Fruit fly (Drosophila melanogaster) whole organism, embryonic: ENCODE measurements around the gene Syx18.
A peak's percentile ranks its signal among the peaks of the same experiment; 100 is the strongest.

Experiments used
- B-H2 ChIP-seq: fragments of 200-800 bp; sonication (Bioruptor generic); optimal IDR thresholded peaks from 2 replicates; lab custom pipeline; 2018; ENCODE audit warnings: missing biosample characterization, mild to moderate bottlenecking, missing genetic modification characterization
- CG11398 ChIP-seq: fragments of 200-800 bp; sonication (Bioruptor generic); optimal IDR thresholded peaks from 2 replicates; lab custom pipeline; 2016; ENCODE audit warnings: missing biosample characterization, missing genetic modification characterization
- CG12071 ChIP-seq: fragments of 200-800 bp; sonication (Bioruptor generic); optimal IDR thresholded peaks from 3 replicates; lab custom pipeline; 2018; ENCODE audit warnings: missing biosample characterization, mild to moderate bottlenecking, missing genetic modification characterization
- CG1233 ChIP-seq: fragments of 200-800 bp; sonication (Bioruptor generic); optimal IDR thresholded peaks from 4 replicates; lab custom pipeline; 2018; ENCODE audit warnings: missing biosample characterization, mild to moderate bottlenecking, missing genetic modification characterization
- CG12769 ChIP-seq: fragments of 200-800 bp; sonication (Bioruptor generic); optimal IDR thresholded peaks from 2 replicates; lab custom pipeline; 2019; ENCODE audit warnings: missing biosample characterization, mild to moderate bottlenecking, missing genetic modification characterization, moderate library complexity
- CG15011 ChIP-seq: fragments of 200-800 bp; sonication (Bioruptor generic); optimal IDR thresholded peaks from 3 replicates; lab custom pipeline; 2018; ENCODE audit warnings: missing biosample characterization, mild to moderate bottlenecking, missing genetic modification characterization
- CG15269 ChIP-seq: fragments of 200-800 bp; sonication (Bioruptor generic); optimal IDR thresholded peaks from 2 replicates; lab custom pipeline; 2018; ENCODE audit warnings: missing biosample characterization, mild to moderate bottlenecking, missing genetic modification characterization, moderate library complexity
- CG17359 ChIP-seq: fragments of 200-800 bp; sonication (Bioruptor generic); optimal IDR thresholded peaks from 3 replicates; lab custom pipeline; 2018; ENCODE audit warnings: missing biosample characterization, mild to moderate bottlenecking, missing genetic modification characterization, moderate library complexity
- CG17612 ChIP-seq: fragments of 200-800 bp; sonication (Bioruptor generic); IDR thresholded peaks from 2 replicates; pipeline ENCODE4 v1.3.6; 2022; ENCODE audit warnings: missing biosample characterization, missing genetic modification characterization
- CG18262 ChIP-seq: fragments of 200-800 bp; optimal IDR thresholded peaks from 3 replicates; lab custom pipeline; 2019; ENCODE audit warnings: missing biosample characterization, mild to moderate bottlenecking, missing genetic modification characterization, moderate library complexity
- CG1832 ChIP-seq: fragments of 200-800 bp; sonication (Bioruptor generic); optimal IDR thresholded peaks from 2 replicates; lab custom pipeline; 2017; ENCODE audit warnings: missing biosample characterization, mild to moderate bottlenecking, missing genetic modification characterization, inconsistent platforms
- CG18476 ChIP-seq: fragments of 200-800 bp; sonication (Bioruptor generic); optimal IDR thresholded peaks from 2 replicates; lab custom pipeline; 2016; ENCODE audit warnings: missing biosample characterization, mild to moderate bottlenecking, missing genetic modification characterization
- CG2712 ChIP-seq: fragments of 200-800 bp; optimal IDR thresholded peaks from 3 replicates; lab custom pipeline; 2019; ENCODE audit warnings: missing biosample characterization, mild to moderate bottlenecking, missing genetic modification characterization, moderate library complexity
- CG2875 ChIP-seq: fragments of 200-800 bp; sonication (Bioruptor generic); optimal IDR thresholded peaks from 2 replicates; lab custom pipeline; 2017; ENCODE audit warnings: missing biosample characterization, mild to moderate bottlenecking, missing genetic modification characterization, missing genetic modification reagents
- CG31365 ChIP-seq: fragments of 200-800 bp; sonication (Bioruptor generic); optimal IDR thresholded peaks from 2 replicates; lab custom pipeline; 2018; ENCODE audit warnings: missing biosample characterization, mild to moderate bottlenecking, missing genetic modification characterization
- CG31388 ChIP-seq: fragments of 200-800 bp; sonication (Bioruptor generic); optimal IDR thresholded peaks from 2 replicates; lab custom pipeline; 2016; ENCODE audit warnings: missing biosample characterization, missing genetic modification characterization
- CG34376 ChIP-seq: fragments of 200-800 bp; sonication (Bioruptor generic); optimal IDR thresholded peaks from 2 replicates; lab custom pipeline; 2018; ENCODE audit warnings: missing biosample characterization, mild to moderate bottlenecking, missing genetic modification characterization
- CG42726 ChIP-seq: fragments of 200-800 bp; sonication (Bioruptor generic); IDR thresholded peaks from 2 replicates; pipeline ENCODE4 v1.3.6; 2022; ENCODE audit warnings: missing biosample characterization, missing genetic modification characterization; ENCODE audit not compliant: partially characterized antibody
- CG4617 ChIP-seq: fragments of 200-800 bp; sonication (Bioruptor generic); optimal IDR thresholded peaks from 3 replicates; lab custom pipeline; 2016; ENCODE audit warnings: missing biosample characterization, missing genetic modification characterization, borderline replicate concordance
- CG7839 ChIP-seq: fragments of 200-800 bp; sonication (Bioruptor generic); optimal IDR thresholded peaks from 3 replicates; lab custom pipeline; 2018; ENCODE audit warnings: missing biosample characterization, mild to moderate bottlenecking, missing genetic modification characterization, moderate library complexity
- CG9215 ChIP-seq: fragments of 200-800 bp; sonication (Bioruptor generic); IDR thresholded peaks from 2 replicates; pipeline ENCODE4 v1.3.6; 2022; ENCODE audit warnings: missing biosample characterization, missing genetic modification characterization
- CG9727 ChIP-seq: fragments of 200-800 bp; sonication (Bioruptor generic); optimal IDR thresholded peaks from 3 replicates; lab custom pipeline; 2017; ENCODE audit warnings: missing biosample characterization, mild to moderate bottlenecking, missing genetic modification characterization
- CG9876 ChIP-seq: fragments of 200-800 bp; sonication (Bioruptor generic); optimal IDR thresholded peaks from 2 replicates; lab custom pipeline; 2016; ENCODE audit warnings: missing biosample characterization, missing genetic modification characterization
- CTCF ChIP-seq: fragments of 200-800 bp; sonication (Bioruptor generic); optimal IDR thresholded peaks from 2 replicates; lab custom pipeline; 2017; ENCODE audit warnings: missing biosample characterization, mild to moderate bottlenecking, missing genetic modification characterization, moderate library complexity
- Chrac-16 ChIP-seq: fragments of 200-800 bp; sonication (Bioruptor generic); optimal IDR thresholded peaks from 3 replicates; lab custom pipeline; 2016; ENCODE audit warnings: missing biosample characterization, missing genetic modification characterization
- Dip2 ChIP-seq: fragments of 200-800 bp; sonication (Bioruptor generic); IDR thresholded peaks from 2 replicates; pipeline ENCODE4 v1.3.6; 2022; ENCODE audit warnings: missing biosample characterization, missing genetic modification characterization
- HLH4C ChIP-seq: fragments of 200-800 bp; sonication (Bioruptor generic); IDR thresholded peaks from 3 replicates; pipeline ENCODE4 v1.3.6; 2022; ENCODE audit warnings: missing biosample characterization, missing genetic modification characterization; ENCODE audit not compliant: partially characterized antibody
- Hr39 ChIP-seq: fragments of >200 bp; optimal IDR thresholded peaks from 2 replicates; lab custom pipeline; 2017
- Hr78 ChIP-seq, 2 experiments: fragments of 200-800 bp in 1 of 2; fragments of >200 bp in 1 of 2; sonication (Bioruptor generic) in 1 of 2; optimal IDR thresholded peaks; 2 replicates each; lab custom pipeline; 2017 to 2019; ENCODE audit warnings: missing biosample characterization in 2 of 2, missing genetic modification characterization in 2 of 2, mild to moderate bottlenecking in 1 of 2, moderate library complexity in 1 of 2
- Mad ChIP-seq: fragments of 200-800 bp; sonication (Bioruptor generic); optimal IDR thresholded peaks from 2 replicates; lab custom pipeline; 2016; ENCODE audit warnings: missing biosample characterization, missing genetic modification characterization
- Med ChIP-seq: fragments of 200-800 bp; sonication (Bioruptor generic); peaks from one replicate; lab custom pipeline; 2016; ENCODE audit warnings: missing biosample characterization, missing genetic modification characterization, mild to moderate bottlenecking, inconsistent platforms, moderate library complexity
- Mrtf ChIP-seq: fragments of 200-800 bp; sonication (Bioruptor generic); IDR thresholded peaks from 3 replicates; pipeline ENCODE4 v1.3.6; 2022; ENCODE audit warnings: missing biosample characterization, missing genetic modification characterization
- Nf-YA ChIP-seq: fragments of 200-800 bp; sonication (Bioruptor generic); IDR thresholded peaks from 2 replicates; pipeline ENCODE4 v1.3.6; 2022; ENCODE audit warnings: missing biosample characterization, missing genetic modification characterization
- Nf-YB ChIP-seq: fragments of 200-800 bp; sonication (Bioruptor generic); optimal IDR thresholded peaks from 3 replicates; lab custom pipeline; 2019; ENCODE audit warnings: missing biosample characterization, mild to moderate bottlenecking, missing genetic modification characterization, moderate library complexity
- Opbp ChIP-seq: fragments of 200-800 bp; sonication (Bioruptor generic); IDR thresholded peaks from 3 replicates; pipeline ENCODE4 v1.3.6; 2022; ENCODE audit warnings: missing biosample characterization, missing genetic modification characterization; ENCODE audit not compliant: partially characterized antibody
- Poxn ChIP-seq: fragments of 200-800 bp; sonication (Bioruptor generic); IDR thresholded peaks from 2 replicates; pipeline ENCODE4 v1.3.6; 2022; ENCODE audit warnings: missing biosample characterization, missing genetic modification characterization
- Sin3A ChIP-seq: fragments of >200 bp; optimal IDR thresholded peaks from 2 replicates; lab custom pipeline; 2018
- al ChIP-seq: fragments of 200-800 bp; sonication (Bioruptor generic); IDR thresholded peaks from 2 replicates; pipeline ENCODE4 v1.3.6; 2022; ENCODE audit warnings: missing biosample characterization, missing genetic modification characterization
- ase ChIP-seq: fragments of 200-800 bp; sonication (Bioruptor generic); IDR thresholded peaks from 3 replicates; pipeline ENCODE4 v1.3.6; 2022; ENCODE audit warnings: missing biosample characterization, missing genetic modification characterization
- br ChIP-seq: fragments of >200 bp; optimal IDR thresholded peaks from 2 replicates; lab custom pipeline; 2017
- caup ChIP-seq: fragments of 200-800 bp; sonication (Bioruptor generic); optimal IDR thresholded peaks from 3 replicates; lab custom pipeline; 2017; ENCODE audit warnings: missing biosample characterization, mild to moderate bottlenecking, missing genetic modification characterization, moderate library complexity; ENCODE audit not compliant: severe bottlenecking
- fd96Cb ChIP-seq: fragments of 200-800 bp; sonication (Bioruptor generic); optimal IDR thresholded peaks from 2 replicates; lab custom pipeline; 2018; ENCODE audit warnings: missing biosample characterization, mild to moderate bottlenecking, missing genetic modification characterization, moderate library complexity
- gsb ChIP-seq: fragments of 200-800 bp; sonication (Bioruptor generic); IDR thresholded peaks from 2 replicates; pipeline ENCODE4 v1.3.6; 2022; ENCODE audit warnings: missing biosample characterization, missing genetic modification characterization
- kay ChIP-seq: fragments of 200-800 bp; sonication (Bioruptor generic); optimal IDR thresholded peaks from 2 replicates; lab custom pipeline; 2016; ENCODE audit warnings: missing biosample characterization, missing genetic modification characterization
- lilli ChIP-seq: fragments of 200-800 bp; sonication (Bioruptor generic); optimal IDR thresholded peaks from 3 replicates; lab custom pipeline; 2016; ENCODE audit warnings: missing biosample characterization, missing genetic modification characterization
- psq ChIP-seq: fragments of 200-800 bp; sonication (Bioruptor generic); optimal IDR thresholded peaks from 2 replicates; lab custom pipeline; 2017; ENCODE audit warnings: missing biosample characterization, missing genetic modification characterization
- schlank ChIP-seq: fragments of 200-800 bp; sonication (Bioruptor generic); optimal IDR thresholded peaks from 2 replicates; lab custom pipeline; 2018; ENCODE audit warnings: missing biosample characterization, mild to moderate bottlenecking, missing genetic modification characterization
- seq ChIP-seq: fragments of 200-800 bp; sonication (Bioruptor generic); IDR thresholded peaks from 2 replicates; pipeline ENCODE4 v1.3.6; 2022; ENCODE audit warnings: missing biosample characterization, missing genetic modification characterization
- sqz ChIP-seq: fragments of 200-800 bp; sonication (Bioruptor generic); optimal IDR thresholded peaks from 3 replicates; lab custom pipeline; 2018; ENCODE audit warnings: missing biosample characterization, mild to moderate bottlenecking, missing genetic modification characterization
- tx ChIP-seq: fragments of 200-800 bp; sonication (Bioruptor generic); optimal IDR thresholded peaks from 2 replicates; lab custom pipeline; 2016; ENCODE audit warnings: missing biosample characterization, missing genetic modification characterization
- vfl ChIP-seq: fragments of 200-800 bp; sonication (Bioruptor generic); optimal IDR thresholded peaks from 2 replicates; lab custom pipeline; 2016; ENCODE audit warnings: missing biosample characterization, missing genetic modification characterization
- vnd ChIP-seq: fragments of 200-800 bp; sonication (Bioruptor generic); IDR thresholded peaks from 3 replicates; pipeline ENCODE4 v1.3.6; 2022; ENCODE audit warnings: missing biosample characterization, missing genetic modification characterization; ENCODE audit not compliant: partially characterized antibody
- vvl ChIP-seq: fragments of 200-800 bp; sonication (Bioruptor generic); IDR thresholded peaks from 2 replicates; pipeline ENCODE4 v1.3.6; 2022; ENCODE audit warnings: missing biosample characterization, missing genetic modification characterization

Syx18 gene

dm6 chr3R:24574123-24574522 is 51.2 kb downstream of the Syx18 start (continued):
- no peak for TF ChIP-seq CG12071 (GFP tag; lab: Kevin White, UChicago)
- TF ChIP-seq CG1832 (GFP tag; lab: Kevin White, UChicago): no peak
- peak; percentile 31; the same call in 1 of the 2 replicates for TF ChIP-seq vvl (GFP tag; lab: Robert Waterston, UW)
- no peak for TF ChIP-seq CG4617 (GFP tag; lab: Kevin White, UChicago)
- no peak for TF ChIP-seq tx (GFP tag; lab: Kevin White, UChicago)
- TF ChIP-seq HLH4C (GFP tag; lab: Robert Waterston, UW): no peak
- no peak for TF ChIP-seq Dip2 (GFP tag; lab: Robert Waterston, UW)
- TF ChIP-seq Poxn: no peak
- no peak for TF ChIP-seq CG11398 (GFP tag; lab: Kevin White, UChicago)
- TF ChIP-seq CG15011 (GFP tag; lab: Kevin White, UChicago): peak; percentile 51
- TF ChIP-seq CG31365 (tag; lab: Kevin White, UChicago): no peak
- peak; percentile 76 for TF ChIP-seq CG9727
- TF ChIP-seq gsb: no peak
- TF ChIP-seq caup (GFP tag; lab: Kevin White, UChicago): peak; percentile 60
- no peak; the same call in 1 of the 2 replicates for TF ChIP-seq CG9215 (GFP tag; lab: Robert Waterston, UW)
- peak; percentile 53 for TF ChIP-seq CG17359 (tag; lab: Kevin White, UChicago)
- TF ChIP-seq lilli: peak; percentile 24
- TF ChIP-seq schlank: no peak
- TF ChIP-seq Mad (GFP tag; lab: Kevin White, UChicago): no peak
- TF ChIP-seq Mrtf (GFP tag; lab: Robert Waterston, UW): no peak
- peak; percentile 66 for TF ChIP-seq CG18262 (tag; lab: Kevin White, UChicago)
- no peak for TF ChIP-seq vnd (GFP tag; lab: Robert Waterston, UW)
- no peak for TF ChIP-seq sqz
- TF ChIP-seq Sin3A (lab: Kevin White, UChicago): no peak
- no peak for TF ChIP-seq CG31388 (GFP tag; lab: Kevin White, UChicago)
- TF ChIP-seq Hr78 (GFP tag; optimal IDR thresholded peaks at IDR 0.05; lab: Kevin White, UChicago): no peak
- no peak for TF ChIP-seq Nf-YA
- peak; percentile 77 for TF ChIP-seq CG7839 (tag; lab: Kevin White, UChicago)
- TF ChIP-seq Chrac-16 (GFP tag; lab: Kevin White, UChicago): peak; percentile 4
- TF ChIP-seq ase (GFP tag; lab: Robert Waterston, UW): no peak
- TF ChIP-seq CG18476 (GFP tag; lab: Kevin White, UChicago): no peak
- TF ChIP-seq CG34376 (GFP tag; lab: Kevin White, UChicago): peak; percentile 79
- TF ChIP-seq CG1233: peak; percentile 43
- TF ChIP-seq kay: no peak
- no peak for TF ChIP-seq CTCF (GFP tag; lab: Kevin White, UChicago)
- no peak for TF ChIP-seq psq
- no peak for TF ChIP-seq CG9876 (GFP tag; lab: Kevin White, UChicago)
- no peak for TF ChIP-seq Med
- TF ChIP-seq B-H2 (GFP tag; lab: Kevin White, UChicago): peak; percentile 77
- TF ChIP-seq CG2712: peak; percentile 63
- TF ChIP-seq Opbp (GFP tag; lab: Robert Waterston, UW): no peak
- peak; percentile 1 for TF ChIP-seq CG12769
- TF ChIP-seq seq (GFP tag; lab: Robert Waterston, UW): 0 out of 2 replicates have a peak, but pooled peaks have one; percentile 28
- TF ChIP-seq CG17612 (GFP tag; lab: Robert Waterston, UW): no peak
- no peak for TF ChIP-seq al (GFP tag; lab: Robert Waterston, UW)
- no peak for TF ChIP-seq vfl (GFP tag; lab: Kevin White, UChicago)
- TF ChIP-seq Nf-YB: peak; percentile 34
- TF ChIP-seq CG42726 (GFP tag; lab: Robert Waterston, UW): no peak
- TF ChIP-seq br (lab: Kevin White, UChicago): no peak
- peak; percentile 73 for TF ChIP-seq CG15269 (tag; lab: Kevin White, UChicago)
- peak; percentile 36 for TF ChIP-seq fd96Cb (tag; lab: Kevin White, UChicago)
- no peak for TF ChIP-seq Hr39 (lab: Kevin White, UChicago)
- no peak for TF ChIP-seq CG2875 (GFP tag; lab: Kevin White, UChicago)
